Worm (Caenorhabditis elegans) whole organism, L4 larva: ENCODE results near the gene lgc-8.

Experiments used
- dpl-1 ChIP-seq: fragments of 150-350 bp; optimal IDR thresholded peaks from 2 replicates; lab custom pipeline; 2014; ENCODE audit warnings: missing biosample characterization, missing genetic modification reagents, missing genetic modification characterization
- fkh-10 ChIP-seq: fragments of 150-350 bp; optimal IDR thresholded peaks from 2 replicates; lab custom pipeline; 2014; ENCODE audit warnings: missing biosample characterization, missing genetic modification reagents, missing genetic modification characterization
- gei-8 ChIP-seq: fragments of 200-800 bp; sonication (Bioruptor generic); optimal IDR thresholded peaks from 2 replicates; lab custom pipeline; 2018; ENCODE audit warnings: mild to moderate bottlenecking, missing genetic modification characterization, missing compliant biosample characterization
- jun-1 ChIP-seq: fragments of 150-350 bp; optimal IDR thresholded peaks from 2 replicates; lab custom pipeline; 2014; ENCODE audit warnings: missing biosample characterization, missing genetic modification reagents, missing genetic modification characterization
- lin-13 ChIP-seq: fragments of 150-350 bp; optimal IDR thresholded peaks from 2 replicates; lab custom pipeline; 2014; ENCODE audit warnings: missing biosample characterization, missing genetic modification reagents, missing genetic modification characterization
- lsy-2 ChIP-seq, 2 experiments: fragments of 150-350 bp in 1 of 2; sonication (generic microtip) in 1 of 2; optimal IDR thresholded peaks; 2 replicates each; lab custom pipeline; 2014 to 2017; ENCODE audit warnings: missing biosample characterization in 2 of 2, missing genetic modification characterization in 2 of 2
- nhr-28 ChIP-seq: fragments of 150-350 bp; optimal IDR thresholded peaks from 2 replicates; lab custom pipeline; 2014; ENCODE audit warnings: missing biosample characterization, missing genetic modification characterization
- nhr-6 ChIP-seq: fragments of 150-350 bp; optimal IDR thresholded peaks from 2 replicates; lab custom pipeline; 2014; ENCODE audit warnings: missing biosample characterization, missing genetic modification characterization
- pqm-1 ChIP-seq: sonication (generic microtip); optimal IDR thresholded peaks from 2 replicates; lab custom pipeline; 2017; ENCODE audit warnings: missing biosample characterization, missing genetic modification characterization
- sdz-12 ChIP-seq: fragments of 200-800 bp; sonication (Bioruptor generic); optimal IDR thresholded peaks from 2 replicates; lab custom pipeline; 2018; ENCODE audit warnings: mild to moderate bottlenecking, missing genetic modification characterization, missing compliant biosample characterization
- skn-1 ChIP-seq: fragments of 150-350 bp; optimal IDR thresholded peaks from 2 replicates; lab custom pipeline; 2014; ENCODE audit warnings: missing biosample characterization, missing genetic modification characterization
- tag-97 ChIP-seq: fragments of 200-800 bp; sonication (Bioruptor generic); IDR thresholded peaks from 2 replicates; pipeline ENCODE4 v1.3.6; 2022; ENCODE audit warnings: missing genetic modification characterization, missing compliant biosample characterization
- unc-39 ChIP-seq: sonication (generic microtip); optimal IDR thresholded peaks from 2 replicates; lab custom pipeline; 2017; ENCODE audit warnings: missing biosample characterization, missing genetic modification characterization
- zag-1 ChIP-seq: fragments of 150-350 bp; optimal IDR thresholded peaks from 2 replicates; lab custom pipeline; 2014; ENCODE audit warnings: missing biosample characterization, missing genetic modification characterization

DNA sequence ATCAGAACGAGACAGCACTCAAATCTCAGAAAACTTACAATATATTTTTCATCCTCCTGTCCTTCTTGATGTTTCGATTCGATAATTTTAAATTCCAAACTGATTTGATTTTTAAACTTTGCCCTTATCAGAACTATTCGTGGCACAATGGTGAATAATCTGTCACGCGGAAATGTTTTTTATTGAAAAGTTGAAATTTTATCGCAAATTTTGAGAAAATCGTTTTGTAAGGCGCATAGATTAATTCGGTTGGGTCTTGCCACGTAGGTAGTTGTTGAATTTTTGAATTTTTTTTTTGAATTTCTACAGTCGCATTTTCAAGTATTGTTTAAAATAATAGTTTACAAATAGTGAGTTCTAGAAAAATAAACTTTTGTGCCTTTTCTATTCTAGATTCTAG lies 45.2 kb downstream of the lgc-8 start, which contains the start of gene ptp-5.2:
- no peak for TF ChIP-seq nhr-6 (tag; lab: Kevin White, UChicago)
- no peak for TF ChIP-seq jun-1 (tag; lab: Kevin White, UChicago)
- no peak for TF ChIP-seq sdz-12
- no peak for TF ChIP-seq tag-97 (GFP tag; lab: Robert Waterston, UW)
- no peak for TF ChIP-seq skn-1
- no peak for TF ChIP-seq nhr-28 (tag; lab: Kevin White, UChicago)
- TF ChIP-seq pqm-1 (tag; lab: Kevin White, UChicago): no peak
- no peak for TF ChIP-seq dpl-1 (GFP tag; lab: Kevin White, UChicago)
- no peak for TF ChIP-seq fkh-10
- TF ChIP-seq gei-8 (GFP tag; lab: Kevin White, UChicago): no peak
- no peak for TF ChIP-seq unc-39 (tag; lab: Kevin White, UChicago)
- no peak for TF ChIP-seq lin-13 (GFP tag; lab: Kevin White, UChicago)
- no peak for TF ChIP-seq lsy-2 (tag; optimal IDR thresholded peaks at IDR 0.05; lab: Kevin White, UChicago)
- no peak for TF ChIP-seq zag-1 (tag; lab: Kevin White, UChicago)
